Fruit fly (Drosophila melanogaster) whole organism, embryonic: ENCODE measurements around the gene Polr2D.

Experiments used
- Aef1 ChIP-seq: fragments of 200-800 bp; sonication (Bioruptor generic); IDR thresholded peaks from 3 replicates; pipeline ENCODE4 v1.3.6; 2022; ENCODE audit warnings: missing biosample characterization, missing genetic modification characterization
- BEAF-32 ChIP-seq: fragments of 200-800 bp; sonication (Bioruptor generic); optimal IDR thresholded peaks from 3 replicates; lab custom pipeline; 2017; ENCODE audit warnings: missing biosample characterization, missing genetic modification characterization, mild to moderate bottlenecking, moderate library complexity, missing genetic modification reagents
- CG10274 ChIP-seq: fragments of 200-800 bp; sonication (Bioruptor generic); optimal IDR thresholded peaks from 3 replicates; lab custom pipeline; 2017; ENCODE audit warnings: missing biosample characterization, mild to moderate bottlenecking, missing genetic modification characterization
- CG11560 ChIP-seq: fragments of 200-800 bp; sonication (Bioruptor generic); IDR thresholded peaks from 3 replicates; pipeline ENCODE4 v1.3.6; 2022; ENCODE audit warnings: missing biosample characterization, missing genetic modification characterization
- CG14965 ChIP-seq: fragments of 200-800 bp; sonication (Bioruptor generic); optimal IDR thresholded peaks from 2 replicates; lab custom pipeline; 2016; ENCODE audit warnings: missing biosample characterization, missing genetic modification characterization, borderline replicate concordance
- CG1529 ChIP-seq: fragments of 200-800 bp; sonication (Bioruptor generic); optimal IDR thresholded peaks from 3 replicates; lab custom pipeline; 2018; ENCODE audit warnings: missing biosample characterization, missing genetic modification characterization
- CG17385 ChIP-seq: fragments of 200-800 bp; sonication (Bioruptor generic); optimal IDR thresholded peaks from 3 replicates; lab custom pipeline; 2018; ENCODE audit warnings: missing biosample characterization, mild to moderate bottlenecking, missing genetic modification characterization
- CG30020 ChIP-seq: fragments of 200-800 bp; optimal IDR thresholded peaks from 2 replicates; lab custom pipeline; 2019; ENCODE audit warnings: missing biosample characterization, mild to moderate bottlenecking, missing genetic modification characterization, moderate library complexity
- CG30431 ChIP-seq: fragments of 200-800 bp; sonication (Bioruptor generic); optimal IDR thresholded peaks from 2 replicates; lab custom pipeline; 2017; ENCODE audit warnings: missing biosample characterization, missing genetic modification characterization
- CG4424 ChIP-seq: fragments of 200-800 bp; sonication (Bioruptor generic); optimal IDR thresholded peaks from 3 replicates; lab custom pipeline; 2016; ENCODE audit warnings: missing biosample characterization, missing genetic modification characterization
- CG4617 ChIP-seq: fragments of 200-800 bp; sonication (Bioruptor generic); optimal IDR thresholded peaks from 3 replicates; lab custom pipeline; 2016; ENCODE audit warnings: missing biosample characterization, missing genetic modification characterization, borderline replicate concordance
- CG6765 ChIP-seq: fragments of 200-800 bp; sonication (Bioruptor generic); optimal IDR thresholded peaks from 3 replicates; lab custom pipeline; 2017; ENCODE audit warnings: missing biosample characterization, mild to moderate bottlenecking, missing genetic modification characterization
- CG6791 ChIP-seq: fragments of 200-800 bp; sonication (Bioruptor generic); IDR thresholded peaks from 3 replicates; pipeline ENCODE4 v1.3.6; 2022; ENCODE audit warnings: missing biosample characterization, missing genetic modification characterization; ENCODE audit not compliant: partially characterized antibody
- CG7839 ChIP-seq: fragments of 200-800 bp; sonication (Bioruptor generic); optimal IDR thresholded peaks from 3 replicates; lab custom pipeline; 2018; ENCODE audit warnings: missing biosample characterization, mild to moderate bottlenecking, missing genetic modification characterization, moderate library complexity
- CTCF ChIP-seq: fragments of 200-800 bp; sonication (Bioruptor generic); optimal IDR thresholded peaks from 2 replicates; lab custom pipeline; 2017; ENCODE audit warnings: missing biosample characterization, mild to moderate bottlenecking, missing genetic modification characterization, moderate library complexity
- CoRest ChIP-seq: fragments of 200-800 bp; sonication (Bioruptor generic); optimal IDR thresholded peaks from 3 replicates; lab custom pipeline; 2018; ENCODE audit warnings: missing biosample characterization, mild to moderate bottlenecking, missing genetic modification characterization, moderate library complexity
- CrebB ChIP-seq: fragments of 200-800 bp; sonication (Bioruptor generic); optimal IDR thresholded peaks from 3 replicates; lab custom pipeline; 2018; ENCODE audit warnings: missing biosample characterization, mild to moderate bottlenecking, missing genetic modification characterization
- Dref ChIP-seq: fragments of 200-800 bp; sonication (Bioruptor generic); IDR thresholded peaks from 2 replicates; pipeline ENCODE4 v1.3.6; 2022; ENCODE audit warnings: missing biosample characterization, missing genetic modification characterization
- HLH4C ChIP-seq: fragments of 200-800 bp; sonication (Bioruptor generic); IDR thresholded peaks from 3 replicates; pipeline ENCODE4 v1.3.6; 2022; ENCODE audit warnings: missing biosample characterization, missing genetic modification characterization; ENCODE audit not compliant: partially characterized antibody
- HmgD ChIP-seq: fragments of 200-800 bp; sonication (Bioruptor generic); optimal IDR thresholded peaks from 3 replicates; lab custom pipeline; 2016; ENCODE audit warnings: missing biosample characterization, missing genetic modification characterization
- MESR4 ChIP-seq: fragments of 200-800 bp; sonication (Bioruptor generic); optimal IDR thresholded peaks from 2 replicates; lab custom pipeline; 2018; ENCODE audit warnings: missing biosample characterization, mild to moderate bottlenecking, missing genetic modification characterization, moderate library complexity
- MTF-1 ChIP-seq: fragments of 200-800 bp; sonication (Bioruptor generic); optimal IDR thresholded peaks from 2 replicates; lab custom pipeline; 2018; ENCODE audit warnings: missing biosample characterization, mild to moderate bottlenecking, missing genetic modification characterization, borderline replicate concordance
- NC2β ChIP-seq: fragments of 200-800 bp; sonication (Bioruptor generic); optimal IDR thresholded peaks from 2 replicates; lab custom pipeline; 2016; ENCODE audit warnings: missing biosample characterization, missing genetic modification characterization
- Rx ChIP-seq: fragments of 200-800 bp; sonication (Bioruptor generic); IDR thresholded peaks from 2 replicates; pipeline ENCODE4 v1.3.6; 2022; ENCODE audit warnings: missing biosample characterization, missing genetic modification characterization
- Scr ChIP-seq: fragments of 200-800 bp; sonication (Bioruptor generic); IDR thresholded peaks from 2 replicates; pipeline ENCODE4 v1.3.6; 2022; ENCODE audit warnings: missing biosample characterization, missing genetic modification characterization; ENCODE audit not compliant: partially characterized antibody
- Sin3A ChIP-seq: fragments of >200 bp; optimal IDR thresholded peaks from 2 replicates; lab custom pipeline; 2018
- Six4 ChIP-seq: fragments of 200-800 bp; sonication (Bioruptor generic); optimal IDR thresholded peaks from 2 replicates; lab custom pipeline; 2016; ENCODE audit warnings: missing biosample characterization, missing genetic modification characterization
- Stat92E ChIP-seq, 3 experiments: fragments of >200 bp in 2 of 3; fragments of 200-800 bp in 1 of 3; sonication (Bioruptor generic) in 1 of 3; optimal IDR thresholded peaks; 2 replicates each; lab custom pipeline; 2017 to 2019; ENCODE audit warnings: missing biosample characterization in 3 of 3, missing genetic modification characterization in 3 of 3, mild to moderate bottlenecking in 1 of 3, moderate library complexity in 1 of 3
- ato ChIP-seq: fragments of 200-800 bp; sonication (Bioruptor generic); IDR thresholded peaks from 2 replicates; pipeline ENCODE4 v1.3.6; 2022; ENCODE audit warnings: missing biosample characterization, missing genetic modification characterization; ENCODE audit not compliant: partially characterized antibody
- bsh ChIP-seq, 2 experiments: fragments of 200-800 bp; sonication (Bioruptor generic); optimal IDR thresholded peaks; 2 replicates each; lab custom pipeline; 2017 to 2018; ENCODE audit warnings: mild to moderate bottlenecking in 2 of 2, missing biosample characterization in 2 of 2, missing genetic modification characterization in 2 of 2, moderate library complexity in 1 of 2
- chinmo ChIP-seq: fragments of 200-800 bp; sonication (Bioruptor generic); IDR thresholded peaks from 4 replicates; pipeline ENCODE4 v1.3.6; 2022; ENCODE audit warnings: missing biosample characterization, missing genetic modification characterization; ENCODE audit not compliant: partially characterized antibody
- crc ChIP-seq: fragments of 200-800 bp; sonication (Bioruptor generic); optimal IDR thresholded peaks from 2 replicates; lab custom pipeline; 2016; ENCODE audit warnings: missing biosample characterization, missing genetic modification characterization
- gfzf ChIP-seq: fragments of 200-800 bp; sonication (Bioruptor generic); optimal IDR thresholded peaks from 2 replicates; lab custom pipeline; 2016; ENCODE audit warnings: missing biosample characterization, mild to moderate bottlenecking, missing genetic modification characterization, moderate library complexity
- grau ChIP-seq: fragments of 200-800 bp; optimal IDR thresholded peaks from 3 replicates; lab custom pipeline; 2019; ENCODE audit warnings: missing biosample characterization, mild to moderate bottlenecking, missing genetic modification characterization, moderate library complexity
- gsb ChIP-seq: fragments of 200-800 bp; sonication (Bioruptor generic); IDR thresholded peaks from 2 replicates; pipeline ENCODE4 v1.3.6; 2022; ENCODE audit warnings: missing biosample characterization, missing genetic modification characterization
- hbn ChIP-seq: fragments of 200-800 bp; sonication (Bioruptor generic); IDR thresholded peaks from 2 replicates; pipeline ENCODE4 v1.3.6; 2022; ENCODE audit warnings: missing biosample characterization, missing genetic modification characterization; ENCODE audit not compliant: partially characterized antibody
- knrl ChIP-seq: fragments of 200-800 bp; sonication (Bioruptor generic); IDR thresholded peaks from 3 replicates; pipeline ENCODE4 v1.3.6; 2022; ENCODE audit warnings: missing biosample characterization, missing genetic modification characterization; ENCODE audit not compliant: partially characterized antibody
- lilli ChIP-seq: fragments of 200-800 bp; sonication (Bioruptor generic); optimal IDR thresholded peaks from 3 replicates; lab custom pipeline; 2016; ENCODE audit warnings: missing biosample characterization, missing genetic modification characterization
- mld ChIP-seq: fragments of 200-800 bp; sonication (Bioruptor generic); IDR thresholded peaks from 3 replicates; pipeline ENCODE4 v1.3.6; 2022; ENCODE audit warnings: missing biosample characterization, missing genetic modification characterization; ENCODE audit not compliant: partially characterized antibody
- nmo ChIP-seq: fragments of 200-800 bp; sonication (Bioruptor generic); optimal IDR thresholded peaks from 2 replicates; lab custom pipeline; 2018; ENCODE audit warnings: missing biosample characterization, mild to moderate bottlenecking, missing genetic modification characterization, moderate library complexity
- repo ChIP-seq: fragments of 200-800 bp; sonication (Bioruptor generic); optimal IDR thresholded peaks from 2 replicates; lab custom pipeline; 2016; ENCODE audit warnings: missing biosample characterization, missing genetic modification characterization
- salm ChIP-seq: fragments of 200-800 bp; sonication (Bioruptor generic); optimal IDR thresholded peaks from 2 replicates; lab custom pipeline; 2018; ENCODE audit warnings: missing biosample characterization, mild to moderate bottlenecking, missing genetic modification characterization
- sna ChIP-seq: fragments of 200-800 bp; sonication (Bioruptor generic); IDR thresholded peaks from 2 replicates; pipeline ENCODE4 v1.3.6; 2022; ENCODE audit warnings: missing biosample characterization, missing genetic modification characterization; ENCODE audit not compliant: partially characterized antibody
- sr ChIP-seq: fragments of 200-800 bp; sonication (Bioruptor generic); IDR thresholded peaks from 3 replicates; pipeline ENCODE4 v1.3.6; 2022; ENCODE audit warnings: missing biosample characterization, missing genetic modification characterization
- ssp ChIP-seq: fragments of 200-800 bp; sonication (Bioruptor generic); IDR thresholded peaks from 2 replicates; pipeline ENCODE4 v1.3.6; 2022; ENCODE audit warnings: missing biosample characterization, missing genetic modification characterization
- tna ChIP-seq: fragments of 200-800 bp; sonication (Bioruptor generic); IDR thresholded peaks from 2 replicates; pipeline ENCODE4 v1.3.6; 2022; ENCODE audit warnings: missing biosample characterization, missing genetic modification characterization; ENCODE audit not compliant: partially characterized antibody
- wek ChIP-seq: fragments of 200-800 bp; sonication (Bioruptor generic); optimal IDR thresholded peaks from 3 replicates; lab custom pipeline; 2018; ENCODE audit warnings: missing biosample characterization, mild to moderate bottlenecking, missing genetic modification characterization, moderate library complexity
- zfh2 ChIP-seq: fragments of 200-800 bp; sonication (Bioruptor generic); optimal IDR thresholded peaks from 2 replicates; lab custom pipeline; 2016; ENCODE audit warnings: missing biosample characterization, missing genetic modification characterization

Polr2D gene

DNA sequence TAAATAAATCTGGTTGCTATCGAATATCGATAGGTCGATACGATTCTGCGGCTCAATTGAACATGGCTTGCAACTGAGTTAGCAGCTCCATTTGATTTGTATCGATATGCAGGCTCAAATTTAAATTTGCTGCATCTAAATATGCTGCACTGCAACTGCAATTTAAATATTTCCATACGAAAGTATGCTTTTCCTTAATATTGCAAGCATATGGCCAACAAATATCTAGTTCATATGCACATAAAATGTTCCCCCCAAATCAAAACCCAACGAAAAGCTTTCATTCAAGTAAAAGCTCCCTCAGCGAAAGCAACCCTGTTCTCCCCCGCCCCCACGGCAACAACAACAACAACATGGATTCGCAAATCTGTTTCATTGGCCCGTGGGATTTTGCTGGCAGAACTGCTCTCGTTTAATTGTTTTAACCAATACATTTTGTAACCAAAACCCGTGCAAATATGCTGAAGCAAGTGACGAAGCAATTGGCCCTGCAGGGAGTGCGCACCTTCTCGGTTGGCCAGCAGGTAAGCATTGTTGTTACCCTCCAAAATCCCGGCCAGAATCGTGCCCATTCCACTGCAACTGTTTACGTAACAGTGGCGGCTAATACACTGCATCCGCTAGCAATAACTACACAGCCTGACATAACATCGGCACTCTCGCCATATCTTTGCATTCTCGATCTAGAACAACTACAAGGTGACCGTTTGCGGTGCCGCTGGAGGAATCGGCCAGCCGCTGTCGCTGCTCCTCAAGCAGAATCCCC, 29.1 kb downstream of the Polr2D start, which contains the start of the genes CG7168 and Mdh2 (continued):
- TF ChIP-seq Stat92E (GFP tag; optimal IDR thresholded peaks at IDR 0.05; lab: Kevin White, UChicago) (no peak), sr (GFP tag; lab: Robert Waterston, UW) (no peak), Aef1 (GFP tag; lab: Robert Waterston, UW) (peak; percentile 11; the same call in 1 of the 3 replicates), CG11560 (tag; lab: Robert Waterston, UW) (peak; percentile 80; the same call in 2 of the 3 replicates), chinmo (GFP tag; lab: Robert Waterston, UW) (peak; percentile 73; the same call in 3 of the 4 replicates), knrl (GFP tag; lab: Robert Waterston, UW) (peak; percentile 79), CG6765 (GFP tag; lab: Kevin White, UChicago) (peak; percentile 36), MTF-1 (GFP tag; lab: Kevin White, UChicago) (no peak), CG30431 (GFP tag; lab: Kevin White, UChicago) (no peak), CG30020 (tag; lab: Kevin White, UChicago) (peak; percentile 31), CG4617 (GFP tag; lab: Kevin White, UChicago) (peak; percentile 30), CG6791 (GFP tag; lab: Robert Waterston, UW) (peak; percentile 86), tna (peak; percentile 67), CrebB (tag; lab: Kevin White, UChicago) (no peak), CoRest (tag; lab: Kevin White, UChicago) (peak; percentile 15), Six4 (GFP tag; lab: Kevin White, UChicago) (no peak), CG4424 (GFP tag; lab: Kevin White, UChicago) (no peak), crc (GFP tag; lab: Kevin White, UChicago) (no peak), CG1529 (GFP tag; lab: Kevin White, UChicago) (no peak), gfzf (GFP tag; lab: Kevin White, UChicago) (peak; percentile 18), CG10274 (no peak), Rx (GFP tag; lab: Robert Waterston, UW) (no peak), wek (GFP tag; lab: Kevin White, UChicago) (no peak), Dref (GFP tag; lab: Robert Waterston, UW) (peak; percentile 92), HLH4C (GFP tag; lab: Robert Waterston, UW) (peak; percentile 94), gsb (GFP tag; lab: Robert Waterston, UW) (0 out of 2 replicates have a peak, but pooled peaks have one; percentile 15), bsh (GFP tag; optimal IDR thresholded peaks at IDR 0.05; lab: Kevin White, UChicago) (no peak), mld (GFP tag; lab: Robert Waterston, UW) (peak; percentile 73; the same call in 2 of the 3 replicates), MESR4 (GFP tag; lab: Kevin White, UChicago) (peak; percentile 34), grau (peak; percentile 1), CG17385 (GFP tag; lab: Kevin White, UChicago) (no peak), repo (GFP tag; lab: Kevin White, UChicago) (no peak), zfh2 (no peak), ssp (no peak), NC2β (GFP tag; lab: Kevin White, UChicago) (peak; percentile 16), HmgD (GFP tag; lab: Kevin White, UChicago) (peak; percentile 2), salm (no peak), CG14965 (GFP tag; lab: Kevin White, UChicago) (no peak), ato (GFP tag; lab: Robert Waterston, UW) (peak; percentile 91), CTCF (GFP tag; lab: Kevin White, UChicago) (peak; percentile 9), nmo (GFP tag; lab: Kevin White, UChicago) (peak; percentile 47), sna (GFP tag; lab: Robert Waterston, UW) (peak; percentile 77; the same call in 1 of the 2 replicates), Sin3A (lab: Kevin White, UChicago) (peak; percentile 60), BEAF-32 (GFP tag; lab: Kevin White, UChicago) (peak; percentile 81), hbn (GFP tag; lab: Robert Waterston, UW) (peak; percentile 69), lilli (GFP tag; lab: Kevin White, UChicago) (peak; percentile 32), Scr (GFP tag; lab: Robert Waterston, UW) (peak; percentile 84), CG7839 (tag; lab: Kevin White, UChicago) (no peak)
